Fruit fly (Drosophila melanogaster) S2 (cell line): ENCODE results near the gene Pdh.

Experiments
- CG8478 ChIP-seq: fragments of >200 bp; optimal IDR thresholded peaks from 2 replicates; lab custom pipeline; 2018
- CTCF ChIP-seq, 2 experiments: fragments of >200 bp; optimal IDR thresholded peaks; 2 replicates each; lab custom pipeline; 2018

DNA sequence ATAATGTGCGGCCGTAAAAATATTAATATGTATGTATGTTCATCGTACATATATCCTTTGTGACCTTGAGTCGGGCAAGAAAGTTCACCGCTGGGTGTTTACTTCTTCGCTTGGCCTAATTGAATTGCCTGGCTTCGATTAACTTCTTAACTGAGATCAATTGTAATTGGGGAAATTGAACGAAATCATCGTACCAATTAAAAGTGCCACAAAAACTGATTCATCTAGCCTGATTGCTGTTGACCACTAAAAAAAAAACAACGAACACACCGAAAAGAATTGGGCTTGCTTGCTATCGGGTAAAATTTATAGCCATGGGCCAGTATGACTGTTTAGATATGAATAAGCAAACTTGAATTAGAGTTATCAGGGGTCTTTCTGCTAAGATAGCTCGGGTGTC is 48.2 kb upstream of the Pdh start:
- TF ChIP-seq CG8478 (lab: Kevin White, UChicago): no peak
- no peak for TF ChIP-seq CTCF (optimal IDR thresholded peaks at IDR 0.05; lab: Kevin White, UChicago)
